Worm (Caenorhabditis elegans): ENCODE results near the gene tftc-1.

tftc-1 gene

DNA sequence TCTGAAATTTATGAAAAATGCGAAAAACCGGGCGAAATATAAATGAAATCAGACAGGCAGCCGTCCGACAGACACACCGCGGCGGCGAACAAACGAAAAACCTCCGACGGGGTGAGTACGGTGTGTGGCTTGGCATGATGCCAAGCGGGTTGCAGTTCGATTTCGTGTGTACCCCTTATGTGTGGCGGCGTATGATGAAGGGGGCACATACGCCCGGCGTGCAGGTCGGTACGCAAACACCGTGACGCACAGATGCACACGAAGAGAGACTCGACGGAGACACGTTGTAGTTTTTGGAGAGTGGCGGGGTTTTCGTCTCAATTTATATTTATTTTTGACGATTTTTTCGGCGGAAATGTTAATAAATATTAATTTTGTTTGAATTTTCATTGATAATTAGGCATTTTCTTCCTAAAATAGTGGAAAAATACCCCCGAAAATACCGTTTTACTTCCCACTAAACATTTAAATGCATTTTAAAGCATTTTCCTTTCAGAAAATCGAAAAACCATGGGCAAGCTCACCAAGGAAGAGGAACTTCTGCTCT, 40.0 kb downstream of the tftc-1 start, which contains the start of gene trap-3 (continued):
- TF ChIP-seq gei-8 (GFP tag; optimal IDR thresholded peaks at IDR 0.05) = peak; percentile 60
- TF ChIP-seq daf-19 (GFP tag; conservative IDR thresholded peaks at IDR 0.05) = 0 out of 2 replicates have a peak, but pooled peaks have one; percentile 53
- peak; percentile 95 for TF ChIP-seq zfp-3 (GFP tag; conservative IDR thresholded peaks at IDR 0.05)
- TF ChIP-seq madf-5 (GFP tag; IDR thresholded peaks at IDR 0.05) = 0 out of 4 replicates have a peak, but pooled peaks of 1 of the 2 experiments have one; percentile 28
- TF ChIP-seq spr-3 (GFP tag; optimal IDR thresholded peaks at IDR 0.05) = peak; percentile 90
- TF ChIP-seq nhr-28 (tag; optimal IDR thresholded peaks at IDR 0.05) = peak; percentile 92
- peak; percentile 72 to 88 for TF ChIP-seq daf-16 (GFP tag; optimal IDR thresholded peaks at IDR 0.05)
- peak; percentile 76 for TF ChIP-seq daf-16 (tag; optimal IDR thresholded peaks at IDR 0.05)
- TF ChIP-seq zfp-2 (tag; optimal IDR thresholded peaks at IDR 0.05) = peak; percentile 92
- peak; percentile 82 for TF ChIP-seq set-16 (GFP tag; IDR thresholded peaks at IDR 0.05)
- TF ChIP-seq unc-39 (tag; optimal IDR thresholded peaks at IDR 0.05) = no peak
- peak; percentile 95 for TF ChIP-seq spr-1 (tag; optimal IDR thresholded peaks at IDR 0.05)
- no peak for TF ChIP-seq ztf-11 (tag; optimal IDR thresholded peaks at IDR 0.05)
- TF ChIP-seq lsy-2 (tag; optimal IDR thresholded peaks at IDR 0.05) = peak; percentile 91 to 97
- peak; percentile 94 for TF ChIP-seq lin-1 (GFP tag; IDR thresholded peaks at IDR 0.05)

DNA sequence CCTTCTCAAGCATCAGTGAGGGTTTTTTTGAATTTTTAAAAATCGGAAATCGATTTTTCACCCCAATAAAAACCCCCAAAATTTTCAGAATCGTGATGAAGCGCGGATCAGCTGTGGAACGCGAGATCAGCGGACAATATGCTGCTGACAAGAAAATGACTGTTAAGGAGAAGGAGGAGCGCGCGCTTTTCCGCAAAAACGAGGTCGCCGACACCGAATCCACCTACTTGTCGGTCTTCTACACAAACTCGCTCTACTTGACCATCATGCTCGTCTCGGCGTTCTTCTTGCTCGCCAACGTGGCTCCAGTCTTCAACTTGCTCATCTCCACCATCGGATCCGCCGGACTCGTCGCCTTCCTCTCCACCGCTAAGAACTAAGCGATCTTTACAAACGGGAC, 40.7 kb downstream of the tftc-1 start:
- TF ChIP-seq unc-62 (GFP tag; optimal IDR thresholded peaks at IDR 0.05 in 1 of 2) (peak in 1 of 2 experiments; percentile 51), unc-62 (tag; optimal IDR thresholded peaks at IDR 0.05) (no peak), set-16 (GFP tag; IDR thresholded peaks at IDR 0.05) (peak; percentile 38), dmd-6 (GFP tag; IDR thresholded peaks at IDR 0.05) (no peak), nhr-102 (tag; optimal IDR thresholded peaks at IDR 0.05) (no peak), tra-1 (GFP tag; IDR thresholded peaks at IDR 0.05) (0 out of 2 replicates have a peak, but pooled peaks have one; percentile 4), ces-1 (GFP tag; optimal IDR thresholded peaks at IDR 0.05) (no peak)

DNA sequence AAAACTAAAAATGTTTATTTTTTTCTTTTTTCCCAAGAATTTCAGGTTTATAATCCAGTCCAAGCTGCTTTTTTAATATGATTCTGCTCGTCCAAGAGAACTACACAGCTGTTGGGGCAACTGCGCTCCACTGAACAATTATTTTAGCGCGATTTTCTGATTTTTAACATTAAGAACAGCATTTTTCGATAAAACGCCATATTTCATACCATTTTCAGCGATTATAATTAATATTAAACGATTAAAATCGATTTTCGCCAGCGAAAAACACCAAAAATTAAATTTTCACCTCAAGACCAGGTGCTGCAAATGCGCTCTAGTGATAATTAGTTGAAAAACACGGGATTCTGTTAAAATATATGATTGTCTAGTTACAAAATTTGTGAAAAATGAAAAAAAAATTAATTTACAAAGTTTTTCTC, 41.2 kb downstream of the tftc-1 start:
- TF ChIP-seq pqm-1 (tag; optimal IDR thresholded peaks at IDR 0.05) (peak; percentile 7), lin-39 (tag; optimal IDR thresholded peaks at IDR 0.05) (no peak), daf-19 (GFP tag; conservative IDR thresholded peaks at IDR 0.05) (peak; percentile 81; the same call in 1 of the 2 replicates), arid-1 (GFP tag; conservative IDR thresholded peaks at IDR 0.05) (peak; percentile 48; the same call in 1 of the 2 replicates), zag-1 (tag; optimal IDR thresholded peaks at IDR 0.05) (no peak), nhr-77 (tag; optimal IDR thresholded peaks at IDR 0.05) (peak; percentile 15), ceh-44 (GFP tag; IDR thresholded peaks at IDR 0.05) (no peak), nhr-48 (tag; optimal IDR thresholded peaks at IDR 0.05) (no peak), hif-1 (tag; optimal IDR thresholded peaks at IDR 0.05) (no peak), zfp-3 (GFP tag; conservative IDR thresholded peaks at IDR 0.05) (peak; percentile 76; the same call in 1 of the 2 replicates), lin-29 (GFP tag; IDR thresholded peaks at IDR 0.05) (peak; percentile 31; the same call in 1 of the 2 replicates), ama-1 (optimal IDR thresholded peaks at IDR 0.05) (no peak), sdz-12 (GFP tag; optimal IDR thresholded peaks at IDR 0.05) (peak; percentile 58), lin-13 (GFP tag; optimal IDR thresholded peaks at IDR 0.05) (peak; percentile 63), Y48G9A.11 (GFP tag; IDR thresholded peaks at IDR 0.05) (peak; percentile 74), daf-12 (tag; optimal IDR thresholded peaks at IDR 0.05) (no peak), cey-2 (tag; optimal IDR thresholded peaks at IDR 0.05; ENCODE audit: borderline replicate concordance, insufficient read depth) (no peak), R02D3.7 (tag; optimal IDR thresholded peaks at IDR 0.05) (no peak), mes-2 (tag; optimal IDR thresholded peaks at IDR 0.05; ENCODE audit: poor library complexity, severe bottlenecking) (peak; percentile 30), lir-3 (tag; optimal IDR thresholded peaks at IDR 0.05) (no peak), nhr-111 (GFP tag; optimal IDR thresholded peaks at IDR 0.05) (no peak), php-3 (GFP tag; IDR thresholded peaks at IDR 0.05) (no peak; the same call in 1 of the 2 replicates), tag-97 (GFP tag; IDR thresholded peaks at IDR 0.05) (no peak), mxl-3 (GFP tag; optimal IDR thresholded peaks at IDR 0.05) (no peak), ZK546.5 (tag; optimal IDR thresholded peaks at IDR 0.05) (no peak), ZK337.2 (GFP tag; IDR thresholded peaks at IDR 0.05) (no peak), F44E2.7 (GFP tag; IDR thresholded peaks at IDR 0.05) (no peak), F26F4.8 (GFP tag; conservative IDR thresholded peaks at IDR 0.05) (no peak), nhr-25 (tag; optimal IDR thresholded peaks at IDR 0.05; ENCODE audit: borderline replicate concordance, insufficient read depth) (no peak)

Measured in whole organism, L4 larva.